Worm (Caenorhabditis elegans) whole organism, L4/young adult: Measurements from ENCODE around the gene Y32B12B.2.

Source experiments
- W03F9.2 ChIP-seq: fragments of 150-350 bp; optimal IDR thresholded peaks from 2 replicates; lab custom pipeline; 2014; ENCODE audit warnings: missing biosample characterization, missing genetic modification characterization
- dao-5 ChIP-seq: sonication (generic microtip); optimal IDR thresholded peaks from 2 replicates; lab custom pipeline; 2016; ENCODE audit warnings: missing genotype, missing genetic modification characterization, moderate library complexity, missing compliant biosample characterization
- him-1 ChIP-seq: sonication (generic microtip); optimal IDR thresholded peaks from 2 replicates; lab custom pipeline; 2016; ENCODE audit warnings: missing genotype, missing genetic modification reagents, missing genetic modification characterization, missing compliant biosample characterization

Y32B12B.2 gene

DNA sequence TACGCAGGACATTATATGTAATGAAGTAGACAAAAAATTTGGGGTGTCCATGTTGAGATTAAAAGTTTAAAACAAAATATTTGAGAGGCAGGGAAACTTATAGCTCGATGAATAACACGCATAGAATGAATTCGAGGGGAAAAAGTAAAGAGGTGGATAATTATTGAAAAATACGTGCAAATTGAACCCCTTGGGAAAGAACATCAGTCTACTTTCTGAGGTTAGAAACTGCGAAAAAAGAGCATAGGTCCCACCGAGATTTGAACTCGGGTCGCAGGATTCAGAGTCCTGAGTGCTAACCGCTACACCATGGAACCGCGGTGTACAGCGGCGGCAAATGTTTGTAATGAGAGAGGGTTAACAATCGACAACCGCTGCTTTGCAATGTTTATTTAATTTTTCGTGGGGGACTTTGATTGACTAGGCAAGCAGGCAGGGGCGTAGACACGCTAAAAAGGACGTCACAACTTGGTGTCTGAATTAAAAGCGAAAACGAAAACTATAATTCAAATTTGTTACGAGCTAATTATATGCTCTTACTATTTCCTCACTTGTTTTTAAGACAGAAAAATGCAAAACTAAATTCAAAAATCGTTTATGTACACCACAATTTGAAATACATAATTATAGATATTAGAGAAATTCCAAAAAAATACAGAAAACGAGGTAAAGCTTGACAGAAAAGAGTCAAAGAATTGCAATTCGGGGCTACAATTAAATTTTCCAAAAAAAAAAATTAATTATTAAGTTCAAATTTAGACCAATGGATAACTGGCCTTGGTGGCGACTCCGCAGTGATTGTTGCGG, 54.0 kb downstream of the Y32B12B.2 start, which contains the start of gene srh-269:
Gene srh-269, minus strand, starts transcription at position 51 of the 807 bp plus-strand sequence.
- TF ChIP-seq dao-5 (tag; lab: Kevin White, UChicago) (no peak), him-1 (tag; lab: Kevin White, UChicago) (no peak), W03F9.2 (no peak)

DNA sequence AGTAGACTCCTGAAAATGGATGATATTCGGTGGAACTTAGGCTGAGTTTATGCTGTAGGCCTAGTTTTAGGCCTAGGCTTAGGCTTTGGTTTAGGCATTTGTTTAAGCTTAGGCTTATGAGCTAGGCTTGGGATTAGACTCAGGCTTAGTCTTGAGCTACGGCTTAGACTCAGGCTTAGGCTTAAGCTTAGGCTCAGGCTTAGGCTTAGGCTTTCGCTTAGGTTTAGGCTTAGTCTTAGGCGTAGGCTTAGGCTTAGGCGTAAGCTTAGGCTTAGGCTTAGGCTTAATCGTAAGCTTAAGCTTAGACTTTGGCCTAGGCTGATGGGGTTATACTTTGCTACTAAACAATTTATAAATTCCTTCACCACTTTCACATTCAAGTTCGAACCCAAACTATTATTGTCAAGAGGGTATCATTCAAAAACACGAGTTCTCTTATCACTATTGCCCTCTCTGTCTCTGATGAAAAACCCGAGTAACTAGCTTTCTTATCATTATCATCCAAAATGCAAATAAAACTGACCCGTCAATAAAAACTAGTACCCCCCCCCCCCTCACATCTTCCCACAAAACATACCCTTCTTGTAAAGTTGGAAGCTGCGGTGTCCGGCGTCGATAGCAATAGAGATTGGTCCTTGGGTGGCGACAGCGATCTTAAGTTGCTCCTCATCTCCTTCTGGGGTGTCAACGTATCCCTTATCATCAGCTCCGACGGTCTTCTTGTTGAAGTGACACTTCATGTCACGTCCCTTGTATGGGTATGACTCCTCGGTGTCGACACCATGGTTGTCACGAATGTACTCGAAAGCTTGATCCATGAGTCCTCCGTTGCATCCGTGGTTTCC, 55.0 kb downstream of the Y32B12B.2 start:
- TF ChIP-seq W03F9.2 (no peak), him-1 (tag; lab: Kevin White, UChicago) (no peak), dao-5 (tag; lab: Kevin White, UChicago) (no peak)

DNA sequence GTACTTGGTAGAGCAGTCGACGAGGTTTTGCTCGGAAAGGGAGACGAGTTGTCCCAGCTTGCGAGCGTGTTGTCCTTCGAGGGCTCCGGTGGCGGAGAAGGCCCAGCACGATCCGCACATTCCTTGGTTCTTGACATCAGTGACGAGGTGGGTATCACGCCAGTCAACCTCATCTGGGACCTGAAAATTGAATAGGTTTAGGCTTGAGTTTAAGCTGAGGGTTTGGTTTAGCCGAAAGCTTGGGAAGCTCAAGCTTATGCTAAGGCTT, 55.5 kb downstream of the Y32B12B.2 start:
- TF ChIP-seq him-1 (tag; lab: Kevin White, UChicago), result no peak
- no peak for TF ChIP-seq W03F9.2
- TF ChIP-seq dao-5 (tag; lab: Kevin White, UChicago), result no peak

DNA sequence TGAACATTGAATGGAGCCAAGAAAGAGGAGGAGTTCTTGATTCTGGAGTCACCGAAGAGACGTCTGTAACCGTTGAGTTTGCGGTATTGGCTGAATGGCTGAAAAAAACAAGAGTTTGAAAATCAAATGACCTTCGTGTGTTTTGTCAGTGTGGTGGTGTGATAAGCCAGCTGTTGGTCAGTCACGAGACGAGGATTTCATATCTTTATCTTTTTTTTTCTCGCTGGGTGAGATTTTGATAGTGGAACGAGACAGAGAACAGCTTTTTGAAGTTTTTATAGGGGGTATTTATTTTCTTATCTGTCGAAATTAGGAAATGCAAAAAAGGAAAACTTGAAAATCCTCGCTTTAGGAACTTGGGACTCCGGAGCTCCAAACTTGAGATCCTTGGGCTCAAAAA, 56.3 kb downstream of the Y32B12B.2 start:
- TF ChIP-seq him-1 (tag; lab: Kevin White, UChicago) (no peak), W03F9.2 (no peak), dao-5 (tag; lab: Kevin White, UChicago) (no peak)

DNA sequence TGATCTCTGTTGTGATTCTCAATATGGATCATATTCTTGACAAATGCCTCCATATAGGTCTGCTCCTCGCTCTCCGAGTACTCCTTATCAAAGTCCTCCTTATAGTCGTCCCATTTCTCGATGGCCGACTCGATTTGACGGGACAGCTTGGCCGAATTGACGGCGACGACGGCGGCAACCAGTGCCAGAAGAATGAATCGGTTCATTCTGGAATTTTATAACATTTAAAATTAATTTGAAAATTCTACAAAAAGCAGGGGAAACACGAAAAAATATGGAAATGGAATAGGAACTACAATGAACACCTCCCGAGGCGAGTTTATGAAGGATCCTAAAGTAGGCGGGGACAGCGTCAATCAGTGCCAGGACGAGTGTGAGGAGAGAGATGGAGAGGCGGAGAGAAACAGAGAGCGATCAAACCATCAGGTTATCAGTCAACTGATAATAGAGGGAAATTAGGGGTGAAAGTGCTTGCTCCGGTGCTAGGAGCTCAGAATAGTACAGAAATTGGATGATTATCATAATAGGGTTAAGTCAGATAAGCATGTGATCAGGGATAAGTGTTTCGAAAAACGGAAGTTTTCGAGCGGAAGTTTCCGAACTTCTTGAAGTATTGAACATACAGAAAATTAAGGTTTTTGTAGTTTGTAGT, 57.1 kb downstream of the Y32B12B.2 start, which contains the start of gene cpl-1:
Gene cpl-1, minus strand, starts transcription at position 207 of the 652 bp plus-strand sequence.
- no peak for TF ChIP-seq dao-5 (tag; lab: Kevin White, UChicago)
- TF ChIP-seq W03F9.2, result no peak
- TF ChIP-seq him-1 (tag; lab: Kevin White, UChicago), result no peak

DNA sequence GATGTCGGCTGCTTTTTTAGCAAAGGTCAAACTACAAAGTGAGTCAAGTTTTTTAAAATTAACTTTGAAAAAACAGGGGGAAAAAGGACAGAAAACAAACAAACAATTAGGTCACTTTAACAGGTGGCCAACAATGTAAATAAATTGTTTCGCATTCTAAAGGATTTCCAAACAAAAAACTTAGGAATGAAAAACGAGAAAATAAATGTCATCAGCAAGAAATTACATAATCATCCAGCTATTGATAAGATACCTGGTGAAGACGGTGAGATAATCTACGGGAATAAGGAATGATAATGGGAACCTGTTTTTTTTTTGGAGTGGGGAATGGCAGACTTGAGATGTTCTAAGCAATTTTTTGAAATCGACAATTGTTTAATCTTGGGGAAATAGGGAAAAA, 57.9 kb downstream of the Y32B12B.2 start:
- TF ChIP-seq him-1 (tag; lab: Kevin White, UChicago) (no peak), dao-5 (tag; lab: Kevin White, UChicago) (no peak), W03F9.2 (no peak)

DNA sequence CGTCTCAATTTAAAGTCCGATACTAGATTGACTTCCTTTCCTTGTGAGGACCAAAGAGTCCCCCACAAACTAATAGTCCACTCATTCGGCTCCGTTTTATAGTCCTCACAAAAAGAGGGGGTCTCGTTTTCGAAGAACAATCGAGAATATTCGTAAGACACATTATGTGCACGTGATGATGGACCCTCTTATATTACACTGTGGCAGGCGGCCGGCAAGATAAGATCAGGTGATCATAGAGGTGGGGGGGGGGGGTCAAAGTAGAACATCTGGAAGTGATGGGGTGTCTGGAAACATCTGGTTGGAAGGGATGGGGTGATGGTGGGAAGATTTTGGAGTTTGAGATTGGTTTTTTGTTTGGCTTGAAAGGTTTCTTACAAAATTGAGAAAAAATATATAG, 60.2 kb downstream of the Y32B12B.2 start:
- TF ChIP-seq dao-5 (tag; lab: Kevin White, UChicago) (no peak), him-1 (tag; lab: Kevin White, UChicago) (no peak), W03F9.2 (no peak)
